Worm (Caenorhabditis elegans) whole organism, L4 larva: Measurements from ENCODE around the gene rps-21.

Experiments used
- Y48G9A.11 ChIP-seq: fragments of 200-800 bp; sonication (Bioruptor generic); IDR thresholded peaks from 2 replicates; pipeline ENCODE4 v1.3.6; 2022; ENCODE audit warnings: missing genetic modification reagents, missing genetic modification characterization, missing compliant biosample characterization
- ceh-44 ChIP-seq: fragments of 200-800 bp; sonication (Bioruptor generic); IDR thresholded peaks from 2 replicates; pipeline ENCODE4 v1.3.6; 2022; ENCODE audit warnings: missing genetic modification reagents, missing genetic modification characterization, missing compliant biosample characterization
- ceh-82 ChIP-seq: sonication (generic microtip); optimal IDR thresholded peaks from 2 replicates; lab custom pipeline; 2017; ENCODE audit warnings: missing biosample characterization, missing genetic modification characterization
- cey-2 ChIP-seq: sonication (generic microtip); optimal IDR thresholded peaks from 3 replicates; lab custom pipeline; 2017; ENCODE audit warnings: missing genetic modification characterization, mild to moderate bottlenecking, missing compliant biosample characterization, antibody characterized with exemption, borderline replicate concordance; ENCODE audit not compliant: insufficient read depth
- daf-12 ChIP-seq: fragments of 150-350 bp; optimal IDR thresholded peaks from 2 replicates; lab custom pipeline; 2014; ENCODE audit warnings: missing biosample characterization, missing genetic modification reagents, missing genetic modification characterization
- daf-16 ChIP-seq, 3 experiments: sonication (generic microtip); optimal IDR thresholded peaks; 2 replicates each; lab custom pipeline; 2016 to 2017; ENCODE audit warnings: missing genetic modification characterization in 3 of 3, missing genetic modification reagents in 3 of 3, mild to moderate bottlenecking in 2 of 3, missing compliant biosample characterization in 2 of 3, missing biosample characterization in 1 of 3, moderate library complexity in 1 of 3
- daf-19 ChIP-seq: fragments of 200-800 bp; sonication (Bioruptor generic); conservative IDR thresholded peaks from 2 replicates; pipeline ENCODE4 v1.3.6; 2022; ENCODE audit warnings: missing genetic modification characterization, missing compliant biosample characterization
- dmd-9 ChIP-seq: fragments of 200-800 bp; sonication (Bioruptor generic); IDR thresholded peaks from 2 replicates; pipeline ENCODE4 v1.3.6; 2022; ENCODE audit warnings: missing genetic modification reagents, missing genetic modification characterization, missing compliant biosample characterization
- dpl-1 ChIP-seq: fragments of 150-350 bp; optimal IDR thresholded peaks from 2 replicates; lab custom pipeline; 2014; ENCODE audit warnings: missing biosample characterization, missing genetic modification reagents, missing genetic modification characterization
- dve-1 ChIP-seq: sonication (generic microtip); optimal IDR thresholded peaks from 2 replicates; lab custom pipeline; 2017; ENCODE audit warnings: antibody characterized with exemption, mild to moderate bottlenecking, missing genetic modification characterization, missing compliant biosample characterization; ENCODE audit not compliant: insufficient read depth
- egl-43 ChIP-seq: fragments of 200-800 bp; sonication (Bioruptor generic); IDR thresholded peaks from 2 replicates; pipeline ENCODE4 v1.3.6; 2022; ENCODE audit warnings: missing genetic modification reagents, missing genetic modification characterization, missing compliant biosample characterization
- gei-8 ChIP-seq: fragments of 200-800 bp; sonication (Bioruptor generic); optimal IDR thresholded peaks from 2 replicates; lab custom pipeline; 2018; ENCODE audit warnings: mild to moderate bottlenecking, missing genetic modification characterization, missing compliant biosample characterization
- hif-1 ChIP-seq, 2 experiments: sonication (generic microtip); optimal IDR thresholded peaks; 2 replicates each; lab custom pipeline; 2016 to 2017; ENCODE audit warnings: missing compliant biosample characterization in 2 of 2, missing genetic modification characterization in 2 of 2, missing genetic modification reagents in 2 of 2, missing genotype in 2 of 2, mild to moderate bottlenecking in 1 of 2
- hlh-30 ChIP-seq: sonication (generic microtip); optimal IDR thresholded peaks from 2 replicates; lab custom pipeline; 2017; ENCODE audit warnings: antibody characterized with exemption, mild to moderate bottlenecking, missing genetic modification characterization, missing compliant biosample characterization; ENCODE audit not compliant: insufficient read depth
- hmg-1.1 ChIP-seq: fragments of 200-800 bp; sonication (Bioruptor generic); IDR thresholded peaks from 2 replicates; pipeline ENCODE4 v1.3.6; 2022; ENCODE audit warnings: missing genetic modification reagents, missing genetic modification characterization, missing compliant biosample characterization
- lin-1 ChIP-seq: fragments of 200-800 bp; sonication (Bioruptor generic); IDR thresholded peaks from 2 replicates; pipeline ENCODE4 v1.3.6; 2022; ENCODE audit warnings: missing genetic modification reagents, missing genetic modification characterization, missing compliant biosample characterization
- lin-15B ChIP-seq: fragments of 150-350 bp; sonication (generic microtip); optimal IDR thresholded peaks from 3 replicates; lab custom pipeline; 2014; ENCODE audit warnings: missing biosample characterization, missing genetic modification characterization
- lin-29 ChIP-seq: fragments of 200-800 bp; sonication (Bioruptor generic); IDR thresholded peaks from 2 replicates; pipeline ENCODE4 v1.3.6; 2022; ENCODE audit warnings: missing genetic modification reagents, missing genetic modification characterization, missing compliant biosample characterization
- lin-38 ChIP-seq: fragments of 200-800 bp; sonication (Bioruptor generic); IDR thresholded peaks from 2 replicates; pipeline ENCODE4 v1.3.6; 2022; ENCODE audit warnings: missing genetic modification reagents, missing genetic modification characterization, missing compliant biosample characterization
- lin-39 ChIP-seq: fragments of 150-350 bp; optimal IDR thresholded peaks from 2 replicates; lab custom pipeline; 2014; ENCODE audit warnings: missing biosample characterization, missing genetic modification reagents, missing genetic modification characterization
- lsy-2 ChIP-seq, 2 experiments: fragments of 150-350 bp in 1 of 2; sonication (generic microtip) in 1 of 2; optimal IDR thresholded peaks; 2 replicates each; lab custom pipeline; 2014 to 2017; ENCODE audit warnings: missing biosample characterization in 2 of 2, missing genetic modification characterization in 2 of 2
- madf-9 ChIP-seq: fragments of 200-800 bp; sonication (Bioruptor generic); conservative IDR thresholded peaks from 2 replicates; pipeline ENCODE4 v1.3.6; 2022; ENCODE audit warnings: missing genetic modification reagents, missing genetic modification characterization, missing compliant biosample characterization
- mdl-1 ChIP-seq, 2 experiments: fragments of 150-350 bp in 1 of 2; sonication (generic microtip) in 1 of 2; optimal IDR thresholded peaks; 2 replicates each; lab custom pipeline; 2014 to 2017; ENCODE audit warnings: missing biosample characterization in 2 of 2, missing genetic modification characterization in 2 of 2
- mdt-29 ChIP-seq: fragments of 200-800 bp; sonication (Bioruptor generic); IDR thresholded peaks from 2 replicates; pipeline ENCODE4 v1.3.6; 2022; ENCODE audit warnings: missing genetic modification reagents, missing genetic modification characterization, missing compliant biosample characterization
- mep-1 ChIP-seq: fragments of 150-350 bp; sonication (generic microtip); optimal IDR thresholded peaks from 3 replicates; lab custom pipeline; 2014; ENCODE audit warnings: missing biosample characterization, missing genetic modification characterization
- mes-2 ChIP-seq: sonication (generic microtip); optimal IDR thresholded peaks from 2 replicates; lab custom pipeline; 2016; ENCODE audit warnings: missing genotype, mild to moderate bottlenecking, missing genetic modification characterization, missing compliant biosample characterization; ENCODE audit not compliant: poor library complexity, severe bottlenecking
- mxl-3 ChIP-seq: fragments of 200-800 bp; sonication (Bioruptor generic); optimal IDR thresholded peaks from 2 replicates; lab custom pipeline; 2018; ENCODE audit warnings: mild to moderate bottlenecking, missing genetic modification characterization, missing compliant biosample characterization
- nhr-10 ChIP-seq: fragments of 150-350 bp; optimal IDR thresholded peaks from 2 replicates; lab custom pipeline; 2014; ENCODE audit warnings: missing biosample characterization, missing genetic modification characterization
- nhr-111 ChIP-seq: fragments of 200-800 bp; sonication (Bioruptor generic); optimal IDR thresholded peaks from 2 replicates; lab custom pipeline; 2018; ENCODE audit warnings: mild to moderate bottlenecking, missing genetic modification characterization, missing compliant biosample characterization
- nhr-25 ChIP-seq: sonication (generic microtip); optimal IDR thresholded peaks from 2 replicates; lab custom pipeline; 2017; ENCODE audit warnings: missing genetic modification characterization, mild to moderate bottlenecking, missing compliant biosample characterization, antibody characterized with exemption, moderate library complexity, borderline replicate concordance; ENCODE audit not compliant: insufficient read depth
- nhr-41 ChIP-seq: fragments of 200-800 bp; sonication (Bioruptor generic); IDR thresholded peaks from 2 replicates; pipeline ENCODE4 v1.3.6; 2022; ENCODE audit warnings: missing genetic modification reagents, missing genetic modification characterization, missing compliant biosample characterization
- nhr-42 ChIP-seq: fragments of 200-800 bp; sonication (Bioruptor generic); IDR thresholded peaks from 2 replicates; pipeline ENCODE4 v1.3.6; 2022; ENCODE audit warnings: missing genetic modification characterization, missing compliant biosample characterization
- nhr-6 ChIP-seq: fragments of 150-350 bp; optimal IDR thresholded peaks from 2 replicates; lab custom pipeline; 2014; ENCODE audit warnings: missing biosample characterization, missing genetic modification characterization
- saeg-2 ChIP-seq: fragments of 200-800 bp; sonication (Bioruptor generic); IDR thresholded peaks from 2 replicates; pipeline ENCODE4 v1.3.6; 2022; ENCODE audit warnings: missing genetic modification reagents, missing genetic modification characterization, missing compliant biosample characterization
- snpc-1.2 ChIP-seq: fragments of 200-800 bp; sonication (Bioruptor generic); IDR thresholded peaks from 2 replicates; pipeline ENCODE4 v1.3.6; 2022; ENCODE audit warnings: missing genetic modification reagents, missing genetic modification characterization, missing compliant biosample characterization
- spr-3 ChIP-seq: fragments of 200-800 bp; sonication (Bioruptor generic); optimal IDR thresholded peaks from 2 replicates; lab custom pipeline; 2018; ENCODE audit warnings: mild to moderate bottlenecking, missing genetic modification characterization, missing compliant biosample characterization
- unc-130 ChIP-seq: sonication (generic microtip); optimal IDR thresholded peaks from 2 replicates; lab custom pipeline; 2016; ENCODE audit warnings: missing genetic modification reagents, missing genetic modification characterization, missing compliant biosample characterization
- unc-39 ChIP-seq: sonication (generic microtip); optimal IDR thresholded peaks from 2 replicates; lab custom pipeline; 2017; ENCODE audit warnings: missing biosample characterization, missing genetic modification characterization

Gene rps-21

DNA sequence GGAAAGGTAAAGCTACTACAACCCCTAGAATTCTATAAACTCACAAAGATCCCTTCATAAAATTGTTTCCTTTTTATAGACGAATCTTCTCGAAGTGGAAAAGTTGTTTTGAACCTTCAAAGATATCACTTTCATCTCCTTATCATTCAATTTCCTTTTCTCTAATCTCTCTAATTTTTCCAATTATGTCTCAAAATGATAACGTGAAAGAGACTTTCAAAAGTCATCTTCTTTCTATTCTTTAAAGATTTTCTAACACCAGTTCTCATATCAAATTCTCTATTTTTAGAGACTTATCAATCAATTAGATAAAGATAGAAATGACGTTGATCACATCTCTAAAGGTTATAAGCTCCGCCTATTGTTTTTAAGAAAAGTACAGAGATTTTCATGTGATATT lies 10.0 kb upstream of the rps-21 start:
- TF ChIP-seq mxl-3 (no peak), snpc-1.2 (GFP tag; lab: Robert Waterston, UW) (no peak), mep-1 (tag; lab: Kevin White, UChicago) (peak; percentile 25), nhr-41 (no peak), ceh-44 (no peak), dmd-9 (GFP tag; lab: Robert Waterston, UW) (no peak), Y48G9A.11 (no peak), nhr-42 (no peak), lin-29 (no peak), hmg-1.1 (no peak), dve-1 (peak; percentile 17), spr-3 (GFP tag; lab: Kevin White, UChicago) (no peak), cey-2 (peak; percentile 17), daf-19 (no peak), daf-12 (tag; lab: Kevin White, UChicago) (no peak)

DNA sequence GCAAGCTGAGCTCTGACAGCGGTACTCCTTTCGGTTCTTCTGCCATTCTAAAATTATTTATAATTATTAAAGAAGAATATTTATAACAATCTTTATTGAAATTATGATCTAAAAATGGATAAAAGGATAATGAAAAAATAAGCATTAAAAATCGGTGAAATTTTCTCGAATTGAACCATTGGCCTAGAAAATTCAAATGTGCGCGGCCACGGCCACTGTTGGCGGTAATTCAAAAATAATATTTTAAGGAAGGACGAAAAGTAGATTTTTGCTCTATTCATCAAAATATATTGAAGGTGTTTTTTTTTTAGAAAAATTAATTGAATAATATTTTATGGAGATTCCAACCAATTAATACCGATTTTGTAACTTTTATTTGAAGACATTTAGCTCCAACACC lies 9.4 kb upstream of the rps-21 start, which contains the start of gene pfd-5:
Gene pfd-5 (minus strand): TSS at position 47 of the 400 bp plus-strand sequence.
- TF ChIP-seq saeg-2 (GFP tag; lab: Robert Waterston, UW) (no peak), nhr-6 (tag; lab: Kevin White, UChicago) (no peak), cey-2 (no peak), lsy-2 (tag; optimal IDR thresholded peaks at IDR 0.05; lab: Kevin White, UChicago) (peak in 1 of 2 experiments; percentile 84), dpl-1 (GFP tag; lab: Kevin White, UChicago) (peak; percentile 92), spr-3 (GFP tag; lab: Kevin White, UChicago) (no peak), unc-130 (GFP tag; lab: Kevin White, UChicago) (peak; percentile 57), mdl-1 (tag; optimal IDR thresholded peaks at IDR 0.05; lab: Kevin White, UChicago) (no peak), madf-9 (no peak), mep-1 (tag; lab: Kevin White, UChicago) (peak; percentile 41), mdt-29 (GFP tag; lab: Robert Waterston, UW) (no peak), lin-39 (tag; lab: Kevin White, UChicago) (no peak), mes-2 (tag; lab: Kevin White, UChicago) (peak; percentile 98), egl-43 (GFP tag; lab: Robert Waterston, UW) (no peak), ceh-44 (0 out of 2 replicates have a peak, but pooled peaks have one; percentile 26), nhr-10 (tag; lab: Kevin White, UChicago) (no peak), daf-16 (GFP tag; optimal IDR thresholded peaks at IDR 0.05; lab: Kevin White, UChicago) (no peak), daf-16 (tag; optimal IDR thresholded peaks at IDR 0.05; lab: Kevin White, UChicago) (peak; percentile 15), gei-8 (GFP tag; lab: Kevin White, UChicago) (no peak), dve-1 (peak; percentile 22), lin-38 (peak; percentile 53), nhr-25 (no peak), hmg-1.1 (no peak), lin-29 (no peak), lin-1 (GFP tag; lab: Robert Waterston, UW) (no peak), nhr-111 (no peak), hif-1 (tag; optimal IDR thresholded peaks at IDR 0.05; lab: Kevin White, UChicago) (peak in 1 of 2 experiments; percentile 88), snpc-1.2 (GFP tag; lab: Robert Waterston, UW) (no peak), unc-39 (tag; lab: Kevin White, UChicago) (no peak), lin-15B (no peak), ceh-82 (tag; lab: Kevin White, UChicago) (no peak), hlh-30 (tag; lab: Kevin White, UChicago) (peak; percentile 36)
